Fruit fly (Drosophila melanogaster) whole organism, embryonic: ENCODE measurements around the gene CG10874.

Experiments
- Atf3 ChIP-seq: fragments of 200-800 bp; sonication (Bioruptor generic); optimal IDR thresholded peaks from 3 replicates; lab custom pipeline; 2016; ENCODE audit warnings: missing biosample characterization, missing genetic modification characterization
- Atf6 ChIP-seq: fragments of 200-800 bp; sonication (Bioruptor generic); IDR thresholded peaks from 2 replicates; pipeline ENCODE4 v1.3.6; 2022; ENCODE audit warnings: missing biosample characterization, missing genetic modification characterization
- BEAF-32 ChIP-seq: fragments of 200-800 bp; sonication (Bioruptor generic); optimal IDR thresholded peaks from 3 replicates; lab custom pipeline; 2017; ENCODE audit warnings: missing biosample characterization, missing genetic modification characterization, mild to moderate bottlenecking, moderate library complexity, missing genetic modification reagents
- CG10267 ChIP-seq: fragments of 200-800 bp; sonication (Bioruptor generic); optimal IDR thresholded peaks from 2 replicates; lab custom pipeline; 2018; ENCODE audit warnings: missing biosample characterization, mild to moderate bottlenecking, missing genetic modification characterization, moderate library complexity
- CG10959 ChIP-seq: fragments of 200-800 bp; sonication (Bioruptor generic); IDR thresholded peaks from 2 replicates; pipeline ENCODE4 v1.3.6; 2022; ENCODE audit warnings: missing biosample characterization, missing genetic modification characterization
- CG11560 ChIP-seq: fragments of 200-800 bp; sonication (Bioruptor generic); IDR thresholded peaks from 3 replicates; pipeline ENCODE4 v1.3.6; 2022; ENCODE audit warnings: missing biosample characterization, missing genetic modification characterization
- CG12659 ChIP-seq: fragments of 200-800 bp; sonication (Bioruptor generic); optimal IDR thresholded peaks from 3 replicates; lab custom pipeline; 2017; ENCODE audit warnings: mild to moderate bottlenecking, missing biosample characterization, missing genetic modification reagents, missing genetic modification characterization
- CG12744 ChIP-seq: fragments of 200-800 bp; sonication (Bioruptor generic); optimal IDR thresholded peaks from 2 replicates; lab custom pipeline; 2016; ENCODE audit warnings: missing biosample characterization, missing genetic modification characterization
- CG14965 ChIP-seq: fragments of 200-800 bp; sonication (Bioruptor generic); optimal IDR thresholded peaks from 2 replicates; lab custom pipeline; 2016; ENCODE audit warnings: missing biosample characterization, missing genetic modification characterization, borderline replicate concordance
- CG18476 ChIP-seq: fragments of 200-800 bp; sonication (Bioruptor generic); optimal IDR thresholded peaks from 2 replicates; lab custom pipeline; 2016; ENCODE audit warnings: missing biosample characterization, mild to moderate bottlenecking, missing genetic modification characterization
- CG2116 ChIP-seq: fragments of 200-800 bp; sonication (Bioruptor generic); optimal IDR thresholded peaks from 3 replicates; lab custom pipeline; 2018; ENCODE audit warnings: missing biosample characterization, mild to moderate bottlenecking, missing genetic modification characterization
- CG30020 ChIP-seq: fragments of 200-800 bp; optimal IDR thresholded peaks from 2 replicates; lab custom pipeline; 2019; ENCODE audit warnings: missing biosample characterization, mild to moderate bottlenecking, missing genetic modification characterization, moderate library complexity
- CG34422 ChIP-seq: fragments of 200-800 bp; sonication (Bioruptor generic); IDR thresholded peaks from 3 replicates; pipeline ENCODE4 v1.3.6; 2022; ENCODE audit warnings: missing biosample characterization, missing genetic modification characterization
- CG42726 ChIP-seq: fragments of 200-800 bp; sonication (Bioruptor generic); IDR thresholded peaks from 2 replicates; pipeline ENCODE4 v1.3.6; 2022; ENCODE audit warnings: missing biosample characterization, missing genetic modification characterization; ENCODE audit not compliant: partially characterized antibody
- CG4424 ChIP-seq: fragments of 200-800 bp; sonication (Bioruptor generic); optimal IDR thresholded peaks from 3 replicates; lab custom pipeline; 2016; ENCODE audit warnings: missing biosample characterization, missing genetic modification characterization
- CG7745 ChIP-seq: fragments of 200-800 bp; sonication (Bioruptor generic); optimal IDR thresholded peaks from 2 replicates; lab custom pipeline; 2018; ENCODE audit warnings: missing biosample characterization, mild to moderate bottlenecking, missing genetic modification characterization, moderate library complexity
- CrebB ChIP-seq: fragments of 200-800 bp; sonication (Bioruptor generic); optimal IDR thresholded peaks from 3 replicates; lab custom pipeline; 2018; ENCODE audit warnings: missing biosample characterization, mild to moderate bottlenecking, missing genetic modification characterization
- D ChIP-seq, 2 experiments: fragments of 200-800 bp in 1 of 2; fragments of >200 bp in 1 of 2; sonication (Bioruptor generic) in 1 of 2; optimal IDR thresholded peaks; 2 replicates in 1 of 2; 3 replicates in 1 of 2; lab custom pipeline; 2017; ENCODE audit warnings: mild to moderate bottlenecking in 1 of 2, missing biosample characterization in 1 of 2, missing genetic modification characterization in 1 of 2, missing genetic modification reagents in 1 of 2
- Dad ChIP-seq: fragments of 200-800 bp; sonication (Bioruptor generic); optimal IDR thresholded peaks from 3 replicates; lab custom pipeline; 2016; ENCODE audit warnings: missing biosample characterization, missing genetic modification characterization
- Dp ChIP-seq: fragments of 200-800 bp; sonication (Bioruptor generic); optimal IDR thresholded peaks from 2 replicates; lab custom pipeline; 2018; ENCODE audit warnings: missing biosample characterization, mild to moderate bottlenecking, missing genetic modification characterization, moderate library complexity
- E2f2 ChIP-seq: fragments of 200-800 bp; sonication (Bioruptor generic); IDR thresholded peaks from 2 replicates; pipeline ENCODE4 v1.3.6; 2022; ENCODE audit warnings: missing biosample characterization, missing genetic modification characterization
- Fer3 ChIP-seq: fragments of 200-800 bp; sonication (Bioruptor generic); optimal IDR thresholded peaks from 2 replicates; lab custom pipeline; 2018; ENCODE audit warnings: missing biosample characterization, mild to moderate bottlenecking, missing genetic modification characterization, moderate library complexity
- HLH4C ChIP-seq: fragments of 200-800 bp; sonication (Bioruptor generic); IDR thresholded peaks from 3 replicates; pipeline ENCODE4 v1.3.6; 2022; ENCODE audit warnings: missing biosample characterization, missing genetic modification characterization; ENCODE audit not compliant: partially characterized antibody
- HmgZ ChIP-seq: fragments of 200-800 bp; sonication (Bioruptor generic); optimal IDR thresholded peaks from 2 replicates; lab custom pipeline; 2018; ENCODE audit warnings: missing biosample characterization, mild to moderate bottlenecking, missing genetic modification characterization
- Hr39 ChIP-seq: fragments of >200 bp; optimal IDR thresholded peaks from 2 replicates; lab custom pipeline; 2017
- Hr78 ChIP-seq, 2 experiments: fragments of 200-800 bp in 1 of 2; fragments of >200 bp in 1 of 2; sonication (Bioruptor generic) in 1 of 2; optimal IDR thresholded peaks; 2 replicates each; lab custom pipeline; 2017 to 2019; ENCODE audit warnings: missing biosample characterization in 2 of 2, missing genetic modification characterization in 2 of 2, mild to moderate bottlenecking in 1 of 2, moderate library complexity in 1 of 2
- MESR4 ChIP-seq: fragments of 200-800 bp; sonication (Bioruptor generic); optimal IDR thresholded peaks from 2 replicates; lab custom pipeline; 2018; ENCODE audit warnings: missing biosample characterization, mild to moderate bottlenecking, missing genetic modification characterization, moderate library complexity
- Med ChIP-seq: fragments of 200-800 bp; sonication (Bioruptor generic); peaks from one replicate; lab custom pipeline; 2016; ENCODE audit warnings: missing biosample characterization, missing genetic modification characterization, mild to moderate bottlenecking, inconsistent platforms, moderate library complexity
- Meics ChIP-seq: fragments of 200-800 bp; sonication (Bioruptor generic); optimal IDR thresholded peaks from 2 replicates; lab custom pipeline; 2017; ENCODE audit warnings: missing biosample characterization, mild to moderate bottlenecking, missing genetic modification characterization
- Myb ChIP-seq: fragments of 200-800 bp; sonication (Bioruptor generic); optimal IDR thresholded peaks from 2 replicates; lab custom pipeline; 2016; ENCODE audit warnings: missing biosample characterization, missing genetic modification characterization
- NC2β ChIP-seq: fragments of 200-800 bp; sonication (Bioruptor generic); optimal IDR thresholded peaks from 2 replicates; lab custom pipeline; 2016; ENCODE audit warnings: missing biosample characterization, missing genetic modification characterization
- Sry-β ChIP-seq: fragments of 200-800 bp; sonication (Bioruptor generic); optimal IDR thresholded peaks from 2 replicates; lab custom pipeline; 2018; ENCODE audit warnings: missing biosample characterization, mild to moderate bottlenecking, missing genetic modification characterization, moderate library complexity
- Sry-δ ChIP-seq: fragments of 200-800 bp; sonication (Bioruptor generic); optimal IDR thresholded peaks from 2 replicates; lab custom pipeline; 2016; ENCODE audit warnings: missing biosample characterization, missing genetic modification characterization
- TFAM ChIP-seq: fragments of 200-800 bp; sonication (Bioruptor generic); optimal IDR thresholded peaks from 2 replicates; lab custom pipeline; 2017; ENCODE audit warnings: missing biosample characterization, missing genetic modification characterization, inconsistent platforms
- bigmax ChIP-seq: fragments of 200-800 bp; sonication (Bioruptor generic); optimal IDR thresholded peaks from 2 replicates; lab custom pipeline; 2018; ENCODE audit warnings: missing biosample characterization, mild to moderate bottlenecking, missing genetic modification characterization
- cato ChIP-seq: fragments of 200-800 bp; sonication (Bioruptor generic); optimal IDR thresholded peaks from 2 replicates; lab custom pipeline; 2016; ENCODE audit warnings: missing biosample characterization, missing genetic modification characterization, borderline replicate concordance
- emc ChIP-seq: fragments of 200-800 bp; sonication (Bioruptor generic); optimal IDR thresholded peaks from 2 replicates; lab custom pipeline; 2016; ENCODE audit warnings: missing biosample characterization, missing genetic modification characterization
- fd96Cb ChIP-seq: fragments of 200-800 bp; sonication (Bioruptor generic); optimal IDR thresholded peaks from 2 replicates; lab custom pipeline; 2018; ENCODE audit warnings: missing biosample characterization, mild to moderate bottlenecking, missing genetic modification characterization, moderate library complexity
- gfzf ChIP-seq: fragments of 200-800 bp; sonication (Bioruptor generic); optimal IDR thresholded peaks from 2 replicates; lab custom pipeline; 2016; ENCODE audit warnings: missing biosample characterization, mild to moderate bottlenecking, missing genetic modification characterization, moderate library complexity
- gsb ChIP-seq: fragments of 200-800 bp; sonication (Bioruptor generic); IDR thresholded peaks from 2 replicates; pipeline ENCODE4 v1.3.6; 2022; ENCODE audit warnings: missing biosample characterization, missing genetic modification characterization
- repo ChIP-seq: fragments of 200-800 bp; sonication (Bioruptor generic); optimal IDR thresholded peaks from 2 replicates; lab custom pipeline; 2016; ENCODE audit warnings: missing biosample characterization, missing genetic modification characterization
- sens ChIP-seq: fragments of 200-800 bp; sonication (Bioruptor generic); peaks from one replicate; lab custom pipeline; 2016; ENCODE audit warnings: missing biosample characterization, missing genetic modification characterization
- sim ChIP-seq: fragments of 200-800 bp; sonication (Bioruptor generic); IDR thresholded peaks from 2 replicates; pipeline ENCODE4 v1.3.6; 2022; ENCODE audit warnings: missing biosample characterization, missing genetic modification characterization
- sna ChIP-seq: fragments of 200-800 bp; sonication (Bioruptor generic); IDR thresholded peaks from 2 replicates; pipeline ENCODE4 v1.3.6; 2022; ENCODE audit warnings: missing biosample characterization, missing genetic modification characterization; ENCODE audit not compliant: partially characterized antibody
- stwl ChIP-seq: fragments of 200-800 bp; sonication (Bioruptor generic); optimal IDR thresholded peaks from 3 replicates; lab custom pipeline; 2018; ENCODE audit warnings: missing biosample characterization, mild to moderate bottlenecking, missing genetic modification characterization, moderate library complexity
- trem ChIP-seq: fragments of 200-800 bp; optimal IDR thresholded peaks from 3 replicates; lab custom pipeline; 2019; ENCODE audit warnings: missing biosample characterization, mild to moderate bottlenecking, missing genetic modification characterization, moderate library complexity
- trh ChIP-seq: fragments of 200-800 bp; sonication (Bioruptor generic); optimal IDR thresholded peaks from 2 replicates; lab custom pipeline; 2016; ENCODE audit warnings: missing biosample characterization, missing genetic modification characterization
- wor ChIP-seq: fragments of 200-800 bp; sonication (Bioruptor generic); IDR thresholded peaks from 2 replicates; pipeline ENCODE4 v1.3.6; 2022; ENCODE audit warnings: missing biosample characterization, missing genetic modification characterization
- z ChIP-seq: fragments of 200-800 bp; sonication (Bioruptor generic); IDR thresholded peaks from 3 replicates; pipeline ENCODE4 v1.3.6; 2022; ENCODE audit warnings: missing biosample characterization, missing genetic modification characterization

Gene CG10874

dm6 chr2L:2151544-2152290 is 40.5 kb downstream of the CG10874 start, which contains the start of gene AIF (continued):
- TF ChIP-seq sim (GFP tag; lab: Robert Waterston, UW) (0 out of 2 replicates have a peak, but pooled peaks have one; percentile 18), BEAF-32 (GFP tag; lab: Kevin White, UChicago) (peak; percentile 19), CG30020 (tag; lab: Kevin White, UChicago) (peak; percentile 54), trh (GFP tag; lab: Kevin White, UChicago) (no peak), CG11560 (tag; lab: Robert Waterston, UW) (no peak), D (optimal IDR thresholded peaks at IDR 0.05; lab: Kevin White, UChicago) (no peak), D (GFP tag; optimal IDR thresholded peaks at IDR 0.05; lab: Kevin White, UChicago) (no peak), Med (GFP tag; lab: Kevin White, UChicago) (peak; percentile 59), Myb (peak; percentile 93), stwl (tag; lab: Kevin White, UChicago) (peak; percentile 32), Atf6 (GFP tag; lab: Robert Waterston, UW) (0 out of 2 replicates have a peak, but pooled peaks have one; percentile 38), trem (tag; lab: Kevin White, UChicago) (peak; percentile 54), Sry-β (GFP tag; lab: Kevin White, UChicago) (peak; percentile 93), CG34422 (peak; percentile 93), CG2116 (GFP tag; lab: Kevin White, UChicago) (peak; percentile 30), bigmax (peak; percentile 94), Sry-δ (GFP tag; lab: Kevin White, UChicago) (peak; percentile 7), gfzf (GFP tag; lab: Kevin White, UChicago) (peak; percentile 80), HmgZ (tag; lab: Kevin White, UChicago) (no peak), sens (peak; percentile 37), CG10267 (tag; lab: Kevin White, UChicago) (peak; percentile 18), MESR4 (GFP tag; lab: Kevin White, UChicago) (peak; percentile 63), CG7745 (no peak), NC2β (GFP tag; lab: Kevin White, UChicago) (peak; percentile 17), Dad (no peak), CG14965 (GFP tag; lab: Kevin White, UChicago) (no peak), E2f2 (peak; percentile 61), cato (no peak), Dp (GFP tag; lab: Kevin White, UChicago) (peak; percentile 41), z (GFP tag; lab: Robert Waterston, UW) (no peak), CG12659 (GFP tag; lab: Kevin White, UChicago) (peak; percentile 26)

dm6 chr2L:2147208-2147607 is 45.0 kb downstream of the CG10874 start, which contains the start of the genes CG11723 and Tbcd:
TSS of gene CG11723 (minus strand) at chr2L:2147275.
TSS of gene Tbcd (plus strand) at chr2L:2147518.
- TF ChIP-seq CG30020 (tag; lab: Kevin White, UChicago) (peak; percentile 88), sna (GFP tag; lab: Robert Waterston, UW) (peak; percentile 50; the same call in 1 of the 2 replicates), emc (GFP tag; lab: Kevin White, UChicago) (peak; percentile 55), gsb (GFP tag; lab: Robert Waterston, UW) (peak; percentile 75), CG12744 (GFP tag; lab: Kevin White, UChicago) (peak; percentile 73), Hr78 (GFP tag; optimal IDR thresholded peaks at IDR 0.05; lab: Kevin White, UChicago) (no peak), CG42726 (GFP tag; lab: Robert Waterston, UW) (no peak), CrebB (tag; lab: Kevin White, UChicago) (peak; percentile 86), Meics (GFP tag; lab: Kevin White, UChicago) (no peak), CG10959 (GFP tag; lab: Robert Waterston, UW) (peak; percentile 77), Atf3 (GFP tag; lab: Kevin White, UChicago) (peak; percentile 83), TFAM (GFP tag; lab: Kevin White, UChicago) (peak; percentile 24), fd96Cb (peak; percentile 84), CG18476 (GFP tag; lab: Kevin White, UChicago) (peak; percentile 85), Fer3 (tag; lab: Kevin White, UChicago) (peak; percentile 90), CG10267 (tag; lab: Kevin White, UChicago) (peak; percentile 82), wor (GFP tag; lab: Robert Waterston, UW) (peak; percentile 84), repo (GFP tag; lab: Kevin White, UChicago) (peak; percentile 73), Hr39 (lab: Kevin White, UChicago) (no peak), HLH4C (GFP tag; lab: Robert Waterston, UW) (no peak), CG4424 (GFP tag; lab: Kevin White, UChicago) (peak; percentile 82)
